Fruit fly (Drosophila melanogaster): ENCODE results near the gene CG33322.

Gene CG33322

dm6 chr2L:20807617-20808509 lies 8.2 kb downstream of the CG33322 start (continued):
- TF ChIP-seq CG6813 (GFP tag; optimal IDR thresholded peaks at IDR 0.05) (peak; percentile 73), CG4854 (GFP tag; optimal IDR thresholded peaks at IDR 0.05) (no peak), CG10543 (GFP tag; optimal IDR thresholded peaks at IDR 0.05) (peak; percentile 19), cwo (GFP tag; optimal IDR thresholded peaks at IDR 0.05) (peak; percentile 52), Rfx (GFP tag; IDR thresholded peaks at IDR 0.05) (peak; percentile 65), CG3407 (GFP tag; optimal IDR thresholded peaks at IDR 0.05) (peak; percentile 26), CG31365 (tag; optimal IDR thresholded peaks at IDR 0.05) (peak; percentile 43), CG7839 (tag; optimal IDR thresholded peaks at IDR 0.05) (peak; percentile 63), CG7372 (GFP tag; IDR thresholded peaks at IDR 0.05) (no peak), CG8290 (GFP tag; optimal IDR thresholded peaks at IDR 0.05) (no peak), CG8290 (tag; optimal IDR thresholded peaks at IDR 0.05) (peak in 1 of 2 experiments; percentile 4), CG9727 (GFP tag; optimal IDR thresholded peaks at IDR 0.05) (peak; percentile 58), jumu (GFP tag; optimal IDR thresholded peaks at IDR 0.05) (no peak), inv (GFP tag; IDR thresholded peaks at IDR 0.05; ENCODE audit: partially characterized antibody) (no peak), TFAM (GFP tag; optimal IDR thresholded peaks at IDR 0.05) (no peak), CG18476 (GFP tag; optimal IDR thresholded peaks at IDR 0.05) (peak; percentile 6), CG11723 (GFP tag; optimal IDR thresholded peaks at IDR 0.05) (no peak), CG34422 (GFP tag; IDR thresholded peaks at IDR 0.05) (no peak), gfzf (GFP tag; optimal IDR thresholded peaks at IDR 0.05) (no peak), CG17568 (GFP tag; optimal IDR thresholded peaks at IDR 0.05) (peak; percentile 65), jing (GFP tag; optimal IDR thresholded peaks at IDR 0.05) (no peak), CG34376 (GFP tag; optimal IDR thresholded peaks at IDR 0.05) (peak; percentile 14), CG7745 (tag; optimal IDR thresholded peaks at IDR 0.05) (no peak), Atf-2 (GFP tag; optimal IDR thresholded peaks at IDR 0.05) (no peak), Atf6 (GFP tag; IDR thresholded peaks at IDR 0.05) (peak; percentile 74), Awh (GFP tag; IDR thresholded peaks at IDR 0.05) (no peak), gro (GFP tag; optimal IDR thresholded peaks at IDR 0.05) (peak; percentile 24), klu (GFP tag; IDR thresholded peaks at IDR 0.05) (no peak), B-H1 (GFP tag; IDR thresholded peaks at IDR 0.05) (peak; percentile 24; the same call in 1 of the 3 replicates), CG14667 (GFP tag; IDR thresholded peaks at IDR 0.05) (no peak), onecut (GFP tag; IDR thresholded peaks at IDR 0.05) (peak; percentile 95), grau (tag; optimal IDR thresholded peaks at IDR 0.05) (peak; percentile 67), CG17359 (tag; optimal IDR thresholded peaks at IDR 0.05) (peak; percentile 53), yki (optimal IDR thresholded peaks at IDR 0.05) (no peak), fd96Cb (tag; optimal IDR thresholded peaks at IDR 0.05) (peak; percentile 14), nau (GFP tag; optimal IDR thresholded peaks at IDR 0.05) (peak; percentile 74), Ets65A (GFP tag) (no peak), CG11398 (GFP tag; optimal IDR thresholded peaks at IDR 0.05) (peak; percentile 10), tll (GFP tag; optimal IDR thresholded peaks at IDR 0.05) (no peak), CG16779 (GFP tag; IDR thresholded peaks at IDR 0.05) (no peak), CG17328 (GFP tag; IDR thresholded peaks at IDR 0.05) (peak; percentile 41), CG12219 (GFP tag; optimal IDR thresholded peaks at IDR 0.05) (peak; percentile 36), CG17361 (GFP tag; IDR thresholded peaks at IDR 0.05) (peak; percentile 44; the same call in 2 of the 3 replicates), slou (GFP tag; optimal IDR thresholded peaks at IDR 0.05) (no peak), MBD-R2 (GFP tag; IDR thresholded peaks at IDR 0.05) (peak; percentile 18; the same call in 1 of the 2 replicates), Rx (GFP tag; IDR thresholded peaks at IDR 0.05) (no peak), Antp (GFP tag; optimal IDR thresholded peaks at IDR 0.05) (no peak), fd3F (GFP tag; optimal IDR thresholded peaks at IDR 0.05) (peak; percentile 61), prd (optimal IDR thresholded peaks at IDR 0.05) (no peak), prd (GFP tag; IDR thresholded peaks at IDR 0.05) (peak; percentile 54; the same call in 2 of the 3 replicates)

Data from whole organism, embryonic.